Fruit fly (Drosophila melanogaster): Measurements from ENCODE around the gene CG34308.

CG34308 gene

dm6 chr3R:13088942-13089341 is at the start of gene CG34308:
TSS of gene CG34308 (plus strand) at chr3R:13089242.
- TF ChIP-seq ken (GFP tag; IDR thresholded peaks at IDR 0.05) (0 out of 3 replicates have a peak, but pooled peaks have one; percentile 26), CG6791 (GFP tag; IDR thresholded peaks at IDR 0.05; ENCODE audit: partially characterized antibody) (0 out of 3 replicates have a peak, but pooled peaks have one; percentile 8), prd (optimal IDR thresholded peaks at IDR 0.05) (no peak), prd (GFP tag; IDR thresholded peaks at IDR 0.05) (no peak)

dm6 chr3R:13041750-13042149 is 47.3 kb upstream of the CG34308 start, which contains the start of gene CG11670:
TSS of gene CG11670 (plus strand) at chr3R:13042050.
- TF ChIP-seq ash1 (GFP tag; optimal IDR thresholded peaks at IDR 0.05) (no peak), CG16815 (GFP tag; optimal IDR thresholded peaks at IDR 0.05) (no peak), CG4424 (GFP tag; optimal IDR thresholded peaks at IDR 0.05) (no peak), CG15073 (GFP tag; optimal IDR thresholded peaks at IDR 0.05) (peak; percentile 14)

- TF ChIP-seq CG15514 (GFP tag; optimal IDR thresholded peaks at IDR 0.05) (no peak), NfI (GFP tag; optimal IDR thresholded peaks at IDR 0.05) (no peak), exex (tag; optimal IDR thresholded peaks at IDR 0.05) (peak; percentile 34), gem (tag; optimal IDR thresholded peaks at IDR 0.05) (no peak), MBD-R2 (GFP tag; IDR thresholded peaks at IDR 0.05) (no peak), esg (GFP tag; conservative IDR thresholded peaks at IDR 0.05) (no peak), Sox102F (GFP tag; optimal IDR thresholded peaks at IDR 0.05) (no peak), gt (GFP tag; IDR thresholded peaks at IDR 0.05) (no peak), Hr39 (optimal IDR thresholded peaks at IDR 0.05) (peak; percentile 36), CG8944 (GFP tag; optimal IDR thresholded peaks at IDR 0.05) (no peak), fd3F (GFP tag; optimal IDR thresholded peaks at IDR 0.05) (no peak), CG7745 (tag; optimal IDR thresholded peaks at IDR 0.05) (no peak), Ets65A (GFP tag) (peak; percentile 54), caup (GFP tag; optimal IDR thresholded peaks at IDR 0.05; ENCODE audit: severe bottlenecking) (no peak), Hr3 (GFP tag; optimal IDR thresholded peaks at IDR 0.05) (no peak), CG3995 (GFP tag; optimal IDR thresholded peaks at IDR 0.05) (no peak), CG2120 (GFP tag; optimal IDR thresholded peaks at IDR 0.05) (no peak), Hr78 (GFP tag; optimal IDR thresholded peaks at IDR 0.05) (no peak), tgo (GFP tag; IDR thresholded peaks at IDR 0.05) (no peak), CG34376 (GFP tag; optimal IDR thresholded peaks at IDR 0.05) (no peak), Chrac-16 (GFP tag; optimal IDR thresholded peaks at IDR 0.05) (no peak), C15 (GFP tag; IDR thresholded peaks at IDR 0.05) (no peak), CG12219 (GFP tag; optimal IDR thresholded peaks at IDR 0.05) (no peak), CG13287 (GFP tag; IDR thresholded peaks at IDR 0.05; ENCODE audit: partially characterized antibody) (no peak), pzg (GFP tag; optimal IDR thresholded peaks at IDR 0.05) (no peak), Trl (optimal IDR thresholded peaks at IDR 0.05) (peak in 1 of 2 experiments; percentile 38), Trl (GFP tag; optimal IDR thresholded peaks at IDR 0.05) (no peak), org-1 (GFP tag; optimal IDR thresholded peaks at IDR 0.05) (no peak), Med (GFP tag) (peak; percentile 66), ewg (GFP tag; optimal IDR thresholded peaks at IDR 0.05) (no peak), NK7.1 (GFP tag; optimal IDR thresholded peaks at IDR 0.05) (no peak), sim (GFP tag; IDR thresholded peaks at IDR 0.05) (0 out of 2 replicates have a peak, but pooled peaks have one; percentile 5), psq (GFP tag; optimal IDR thresholded peaks at IDR 0.05) (no peak), TFAM (GFP tag; optimal IDR thresholded peaks at IDR 0.05) (no peak), mirr (GFP tag; optimal IDR thresholded peaks at IDR 0.05) (no peak), chinmo (GFP tag; IDR thresholded peaks at IDR 0.05; ENCODE audit: partially characterized antibody) (0 out of 4 replicates have a peak, but pooled peaks have one; percentile 61), CG6765 (GFP tag; optimal IDR thresholded peaks at IDR 0.05) (no peak), hb (GFP tag; IDR thresholded peaks at IDR 0.05; ENCODE audit: partially characterized antibody) (0 out of 3 replicates have a peak, but pooled peaks have one; percentile 8)
Observed at dm6 chr3R:13042258-13043032, 46.6 kb upstream of the CG34308 start, which contains the start of gene snk. TSS of gene snk (minus strand) at chr3R:13042770.

Measured in whole organism, embryonic.